Worm (Caenorhabditis elegans) whole organism, early embryonic: ENCODE measurements around the gene T23F11.2.

Source experiments
- F13C5.2 ChIP-seq: sonication (generic microtip); optimal IDR thresholded peaks from 2 replicates; lab custom pipeline; 2017; ENCODE audit warnings: mild to moderate bottlenecking, missing genetic modification characterization, inconsistent platforms, missing compliant biosample characterization
- ama-1 ChIP-seq: fragments of 150-350 bp; optimal IDR thresholded peaks from 2 replicates; lab custom pipeline; 2014
- ceh-13 ChIP-seq: fragments of 200-800 bp; sonication (Bioruptor generic); optimal IDR thresholded peaks from 2 replicates; lab custom pipeline; 2018; ENCODE audit warnings: mild to moderate bottlenecking, missing genetic modification characterization, missing compliant biosample characterization

- TF ChIP-seq ama-1 (lab: Kevin White, UChicago) (no peak), ceh-13 (GFP tag; lab: Kevin White, UChicago) (no peak), F13C5.2 (no peak)
Measured at ce11 chrIII:4687134-4687533, 31.8 kb upstream of the T23F11.2 start.
